Fruit fly (Drosophila melanogaster): ENCODE measurements around the gene Act5C.
A peak's percentile ranks its signal among the peaks of the same experiment; 100 is the strongest.

Act5C gene

DNA sequence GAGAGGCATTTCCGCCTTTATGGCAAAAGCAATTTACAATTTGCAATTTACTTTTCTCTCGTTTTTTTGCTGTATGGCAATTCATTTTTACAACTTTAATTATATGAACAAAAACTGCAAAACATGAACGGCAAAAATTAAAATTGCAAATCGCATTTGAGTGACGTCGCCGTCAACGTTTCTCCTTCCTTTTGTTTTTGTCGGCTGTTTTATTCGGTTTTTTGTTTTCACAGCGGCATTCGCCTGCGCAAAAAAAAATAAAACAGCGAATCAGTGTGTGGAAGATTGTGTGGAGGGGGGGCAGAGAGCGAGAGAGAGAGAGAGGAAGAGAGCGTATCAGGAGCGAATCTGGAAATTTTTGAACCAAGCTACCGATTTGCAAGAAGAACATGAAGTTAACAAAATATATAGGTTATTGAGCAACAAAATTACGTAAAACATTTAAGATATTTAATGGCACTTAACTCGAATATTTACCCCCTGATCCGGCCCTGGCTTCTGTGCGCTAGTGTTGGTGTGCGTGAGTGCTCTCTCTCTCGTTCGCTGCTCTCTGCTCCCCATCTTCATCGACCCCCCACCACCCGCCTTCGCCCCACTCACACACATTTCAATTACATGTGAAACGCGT lies 18.0 kb downstream of the Act5C start (continued):
- peak; percentile 97 for TF ChIP-seq en (GFP tag; optimal IDR thresholded peaks at IDR 0.05)
- peak; percentile 98 for TF ChIP-seq zfh2 (GFP tag; optimal IDR thresholded peaks at IDR 0.05)
- peak; percentile 99 for TF ChIP-seq Camta (GFP tag; optimal IDR thresholded peaks at IDR 0.05)
- peak; percentile 99 for TF ChIP-seq danr (GFP tag; IDR thresholded peaks at IDR 0.05)
- TF ChIP-seq Dek (tag; optimal IDR thresholded peaks at IDR 0.05): peak; percentile 99
- peak; percentile 99 for TF ChIP-seq ATbp (GFP tag; optimal IDR thresholded peaks at IDR 0.05)
- TF ChIP-seq nau (GFP tag; optimal IDR thresholded peaks at IDR 0.05): peak; percentile 99
- peak; percentile 43 for TF ChIP-seq Dp (GFP tag; optimal IDR thresholded peaks at IDR 0.05)
- TF ChIP-seq rib (GFP tag; IDR thresholded peaks at IDR 0.05): peak; percentile 100
- peak; percentile 94 for TF ChIP-seq cg (GFP tag; optimal IDR thresholded peaks at IDR 0.05)
- TF ChIP-seq bsh (GFP tag; optimal IDR thresholded peaks at IDR 0.05): peak; percentile 99
- TF ChIP-seq CG11085 (GFP tag; IDR thresholded peaks at IDR 0.05): peak; percentile 99
- peak; percentile 99 for TF ChIP-seq CG2199 (GFP tag; IDR thresholded peaks at IDR 0.05)
- TF ChIP-seq CG1647 (GFP tag; optimal IDR thresholded peaks at IDR 0.05): peak; percentile 98
- TF ChIP-seq CG10462 (GFP tag; optimal IDR thresholded peaks at IDR 0.05): peak; percentile 98
- TF ChIP-seq sens-2 (GFP tag; IDR thresholded peaks at IDR 0.05): peak; percentile 98
- peak; percentile 94 for TF ChIP-seq kah (GFP tag; optimal IDR thresholded peaks at IDR 0.05)
- peak; percentile 89 for TF ChIP-seq E2f2 (GFP tag; IDR thresholded peaks at IDR 0.05)
- peak; percentile 98 for TF ChIP-seq Fer2 (tag; optimal IDR thresholded peaks at IDR 0.05)
- peak; percentile 93 for TF ChIP-seq wek (GFP tag; optimal IDR thresholded peaks at IDR 0.05)
- peak; percentile 96 for TF ChIP-seq CG15601 (tag; optimal IDR thresholded peaks at IDR 0.05)
- TF ChIP-seq fd102C (GFP tag; optimal IDR thresholded peaks at IDR 0.05): peak; percentile 67
- TF ChIP-seq dm (GFP tag; optimal IDR thresholded peaks at IDR 0.05): peak; percentile 97
- peak; percentile 99 for TF ChIP-seq CG33213 (GFP tag; optimal IDR thresholded peaks at IDR 0.05)
- peak; percentile 98 for TF ChIP-seq GATAe (GFP tag; conservative IDR thresholded peaks at IDR 0.05)
- TF ChIP-seq CG7745 (tag; optimal IDR thresholded peaks at IDR 0.05): peak; percentile 67
- TF ChIP-seq CG12104 (GFP tag; optimal IDR thresholded peaks at IDR 0.05): peak; percentile 96
- TF ChIP-seq inv (GFP tag; IDR thresholded peaks at IDR 0.05; ENCODE audit: partially characterized antibody): peak; percentile 90
- TF ChIP-seq ap (GFP tag; IDR thresholded peaks at IDR 0.05): peak; percentile 99
- TF ChIP-seq fd96Cb (tag; optimal IDR thresholded peaks at IDR 0.05): peak; percentile 99
- peak; percentile 99 for TF ChIP-seq CG14050 (GFP tag; IDR thresholded peaks at IDR 0.05)
- 0 out of 3 replicates have a peak, but pooled peaks have one; percentile 9 for TF ChIP-seq mld (GFP tag; IDR thresholded peaks at IDR 0.05; ENCODE audit: partially characterized antibody)
- TF ChIP-seq lola (GFP tag; optimal IDR thresholded peaks at IDR 0.05): peak in 1 of 3 experiments; percentile 95
- peak in 1 of 2 experiments; percentile 20 for TF ChIP-seq tll (GFP tag; optimal IDR thresholded peaks at IDR 0.05)
- peak; percentile 98 for TF ChIP-seq CG1529 (GFP tag; optimal IDR thresholded peaks at IDR 0.05)
- peak; percentile 98 for TF ChIP-seq Abd-B (GFP tag; optimal IDR thresholded peaks at IDR 0.05)
- peak; percentile 99 for TF ChIP-seq CG17359 (tag; optimal IDR thresholded peaks at IDR 0.05)
- peak; percentile 95 for TF ChIP-seq CG11696 (GFP tag; IDR thresholded peaks at IDR 0.05)
- peak; percentile 98 for TF ChIP-seq CG12299 (tag; optimal IDR thresholded peaks at IDR 0.05)
- TF ChIP-seq CG14441 (GFP tag; IDR thresholded peaks at IDR 0.05): peak; percentile 100
- TF ChIP-seq CG14710 (tag; optimal IDR thresholded peaks at IDR 0.05): peak; percentile 94
- TF ChIP-seq Asciz (GFP tag; optimal IDR thresholded peaks at IDR 0.05): peak; percentile 98
- peak; percentile 83 for TF ChIP-seq vnd (GFP tag; IDR thresholded peaks at IDR 0.05; ENCODE audit: partially characterized antibody)
- peak; percentile 95 for TF ChIP-seq D19B (GFP tag; optimal IDR thresholded peaks at IDR 0.05)
- peak; percentile 97 for TF ChIP-seq her (GFP tag; optimal IDR thresholded peaks at IDR 0.05)
- TF ChIP-seq CG12659 (GFP tag; optimal IDR thresholded peaks at IDR 0.05): peak; percentile 99
- peak; percentile 99 for TF ChIP-seq tin (GFP tag; optimal IDR thresholded peaks at IDR 0.05)
- peak; percentile 100 for TF ChIP-seq CG2120 (GFP tag; optimal IDR thresholded peaks at IDR 0.05)

Data from whole organism, embryonic.